Fruit fly (Drosophila melanogaster) whole organism, prepupa: ENCODE results near the gene D19B.
A peak's percentile ranks its signal among the peaks of the same experiment; 100 is the strongest.

Experiments
- Blimp-1 ChIP-seq: fragments of 200-800 bp; sonication (Bioruptor generic); optimal IDR thresholded peaks from 3 replicates; lab custom pipeline; 2017; ENCODE audit warnings: missing biosample characterization, missing genetic modification characterization, mild to moderate bottlenecking, moderate library complexity, missing genetic modification reagents
- CG10631 ChIP-seq: fragments of 200-800 bp; sonication (Bioruptor generic); optimal IDR thresholded peaks from 2 replicates; lab custom pipeline; 2016; ENCODE audit warnings: missing biosample characterization, missing genetic modification characterization
- CG10669 ChIP-seq: fragments of 200-800 bp; sonication (Bioruptor generic); optimal IDR thresholded peaks from 3 replicates; lab custom pipeline; 2018; ENCODE audit warnings: missing biosample characterization, mild to moderate bottlenecking, missing genetic modification characterization, moderate library complexity
- CG11294 ChIP-seq: fragments of 200-800 bp; sonication (Bioruptor generic); IDR thresholded peaks from 2 replicates; pipeline ENCODE4 v1.3.6; 2022; ENCODE audit warnings: missing biosample characterization, missing genetic modification characterization
- CG11762 ChIP-seq: fragments of 200-800 bp; sonication (Bioruptor generic); optimal IDR thresholded peaks from 3 replicates; lab custom pipeline; 2016; ENCODE audit warnings: missing biosample characterization, missing genetic modification characterization; ENCODE audit not compliant: insufficient read depth
- CG11902 ChIP-seq: fragments of 200-800 bp; sonication (Bioruptor generic); optimal IDR thresholded peaks from 3 replicates; lab custom pipeline; 2016; ENCODE audit warnings: missing biosample characterization, missing genetic modification characterization
- CG15336 ChIP-seq: fragments of 200-800 bp; sonication (Bioruptor generic); IDR thresholded peaks from 2 replicates; pipeline ENCODE4 v1.3.6; 2022; ENCODE audit warnings: missing biosample characterization, missing genetic modification characterization
- CG1621 ChIP-seq: fragments of 200-800 bp; sonication (Bioruptor generic); optimal IDR thresholded peaks from 3 replicates; lab custom pipeline; 2018; ENCODE audit warnings: missing biosample characterization, mild to moderate bottlenecking, missing genetic modification characterization
- CG16779 ChIP-seq: fragments of 200-800 bp; sonication (Bioruptor generic); optimal IDR thresholded peaks from 3 replicates; lab custom pipeline; 2017; ENCODE audit warnings: missing biosample characterization, mild to moderate bottlenecking, missing genetic modification characterization
- CG3032 ChIP-seq: fragments of 200-800 bp; optimal IDR thresholded peaks from 2 replicates; lab custom pipeline; 2019; ENCODE audit warnings: missing biosample characterization, mild to moderate bottlenecking, missing genetic modification characterization, moderate library complexity
- CG31627 ChIP-seq: fragments of 200-800 bp; sonication (Bioruptor generic); optimal IDR thresholded peaks from 3 replicates; lab custom pipeline; 2016; ENCODE audit warnings: missing biosample characterization, missing genetic modification characterization
- CG34406 ChIP-seq: fragments of 200-800 bp; sonication (Bioruptor generic); optimal IDR thresholded peaks from 3 replicates; lab custom pipeline; 2016; ENCODE audit warnings: missing biosample characterization, missing genetic modification characterization
- CG4318 ChIP-seq: fragments of 200-800 bp; sonication (Bioruptor generic); optimal IDR thresholded peaks from 3 replicates; lab custom pipeline; 2017; ENCODE audit warnings: missing biosample characterization, mild to moderate bottlenecking, missing genetic modification characterization
- CG6163 ChIP-seq: fragments of 200-800 bp; sonication (Bioruptor generic); IDR thresholded peaks from 3 replicates; pipeline ENCODE4 v1.3.6; 2022; ENCODE audit warnings: missing biosample characterization, missing genetic modification characterization
- CG6276 ChIP-seq: fragments of 200-800 bp; sonication (Bioruptor generic); optimal IDR thresholded peaks from 2 replicates; lab custom pipeline; 2017; ENCODE audit warnings: missing biosample characterization, mild to moderate bottlenecking, missing genetic modification characterization
- CG6808 ChIP-seq: fragments of 200-800 bp; sonication (Bioruptor generic); optimal IDR thresholded peaks from 3 replicates; lab custom pipeline; 2017; ENCODE audit warnings: missing biosample characterization, missing genetic modification characterization, mild to moderate bottlenecking, moderate library complexity, missing genetic modification reagents
- CG6854 ChIP-seq: fragments of 200-800 bp; sonication (Bioruptor generic); optimal IDR thresholded peaks from 2 replicates; lab custom pipeline; 2017; ENCODE audit warnings: missing biosample characterization, mild to moderate bottlenecking, missing genetic modification characterization
- CG7368 ChIP-seq: fragments of 200-800 bp; sonication (Bioruptor generic); optimal IDR thresholded peaks from 3 replicates; lab custom pipeline; 2016; ENCODE audit warnings: missing biosample characterization, missing genetic modification characterization
- CG8119 ChIP-seq: fragments of 200-800 bp; sonication (Bioruptor generic); IDR thresholded peaks from 3 replicates; pipeline ENCODE4 v1.3.6; 2022; ENCODE audit warnings: missing biosample characterization, missing genetic modification characterization
- CG8319 ChIP-seq: fragments of 200-800 bp; sonication (Bioruptor generic); optimal IDR thresholded peaks from 3 replicates; lab custom pipeline; 2016; ENCODE audit warnings: missing biosample characterization, missing genetic modification characterization
- CG8632 ChIP-seq: fragments of 200-800 bp; sonication (Bioruptor generic); optimal IDR thresholded peaks from 3 replicates; lab custom pipeline; 2016; ENCODE audit warnings: missing biosample characterization, missing genetic modification characterization
- Eip75B ChIP-seq: fragments of 200-800 bp; sonication (Bioruptor generic); optimal IDR thresholded peaks from 3 replicates; lab custom pipeline; 2016; ENCODE audit warnings: missing biosample characterization, missing genetic modification characterization
- Eip78C ChIP-seq: fragments of 200-800 bp; sonication (Bioruptor generic); peaks from one replicate; lab custom pipeline; 2016; ENCODE audit warnings: missing biosample characterization, missing genetic modification characterization
- Eip93F ChIP-seq: fragments of 200-800 bp; sonication (Bioruptor generic); optimal IDR thresholded peaks from 2 replicates; lab custom pipeline; 2016; ENCODE audit warnings: missing biosample characterization, mild to moderate bottlenecking, missing genetic modification characterization
- Ets21C ChIP-seq: fragments of 200-800 bp; sonication (Bioruptor generic); optimal IDR thresholded peaks from 3 replicates; lab custom pipeline; 2016; ENCODE audit warnings: missing biosample characterization, missing genetic modification characterization
- Ets96B ChIP-seq: fragments of 200-800 bp; optimal IDR thresholded peaks from 2 replicates; lab custom pipeline; 2019; ENCODE audit warnings: missing biosample characterization, mild to moderate bottlenecking, missing genetic modification characterization, moderate library complexity
- Gug ChIP-seq: fragments of 200-800 bp; sonication (Bioruptor generic); IDR thresholded peaks from 2 replicates; pipeline ENCODE4 v1.3.6; 2022; ENCODE audit warnings: missing biosample characterization, missing genetic modification characterization
- Hr39 ChIP-seq: fragments of 200-800 bp; sonication (Bioruptor generic); optimal IDR thresholded peaks from 2 replicates; lab custom pipeline; 2016; ENCODE audit warnings: missing biosample characterization, missing genetic modification characterization
- Met ChIP-seq: fragments of 200-800 bp; sonication (Bioruptor generic); optimal IDR thresholded peaks from 3 replicates; lab custom pipeline; 2016; ENCODE audit warnings: missing biosample characterization, missing genetic modification characterization
- OdsH ChIP-seq: fragments of 200-800 bp; sonication (Bioruptor generic); optimal IDR thresholded peaks from 3 replicates; lab custom pipeline; 2016; ENCODE audit warnings: missing biosample characterization, missing genetic modification characterization
- Smox ChIP-seq: fragments of 200-800 bp; sonication (Bioruptor generic); optimal IDR thresholded peaks from 3 replicates; lab custom pipeline; 2016; ENCODE audit warnings: missing biosample characterization, missing genetic modification characterization
- Sox102F ChIP-seq: fragments of 200-800 bp; sonication (Bioruptor generic); optimal IDR thresholded peaks from 2 replicates; lab custom pipeline; 2016; ENCODE audit warnings: missing biosample characterization, mild to moderate bottlenecking, missing genetic modification characterization
- Sox15 ChIP-seq: fragments of 200-800 bp; sonication (Bioruptor generic); optimal IDR thresholded peaks from 3 replicates; lab custom pipeline; 2016; ENCODE audit warnings: missing biosample characterization, missing genetic modification characterization
- achi ChIP-seq: fragments of 200-800 bp; sonication (Bioruptor generic); optimal IDR thresholded peaks from 3 replicates; lab custom pipeline; 2016; ENCODE audit warnings: missing biosample characterization, missing genetic modification characterization
- acj6 ChIP-seq: fragments of 200-800 bp; sonication (Bioruptor generic); optimal IDR thresholded peaks from 3 replicates; lab custom pipeline; 2016; ENCODE audit warnings: missing biosample characterization, missing genetic modification characterization
- cyc ChIP-seq: fragments of 200-800 bp; sonication (Bioruptor generic); optimal IDR thresholded peaks from 3 replicates; lab custom pipeline; 2016; ENCODE audit warnings: missing biosample characterization, missing genetic modification characterization
- dac ChIP-seq: fragments of 200-800 bp; sonication (Bioruptor generic); optimal IDR thresholded peaks from 2 replicates; lab custom pipeline; 2017; ENCODE audit warnings: missing biosample characterization, mild to moderate bottlenecking, missing genetic modification characterization
- dsx ChIP-seq: fragments of 200-800 bp; optimal IDR thresholded peaks from 3 replicates; lab custom pipeline; 2019; ENCODE audit warnings: missing biosample characterization, mild to moderate bottlenecking, missing genetic modification characterization, moderate library complexity; ENCODE audit not compliant: poor library complexity, severe bottlenecking
- eg ChIP-seq: fragments of 200-800 bp; sonication (Bioruptor generic); IDR thresholded peaks from 3 replicates; pipeline ENCODE4 v1.3.6; 2022; ENCODE audit warnings: missing biosample characterization, missing genetic modification characterization
- fd59A ChIP-seq: fragments of 200-800 bp; sonication (Bioruptor generic); optimal IDR thresholded peaks from 2 replicates; lab custom pipeline; 2017; ENCODE audit warnings: missing biosample characterization, mild to moderate bottlenecking, missing genetic modification characterization, missing genetic modification reagents
- fkh ChIP-seq: fragments of 200-800 bp; sonication (Bioruptor generic); optimal IDR thresholded peaks from 3 replicates; lab custom pipeline; 2017; ENCODE audit warnings: missing biosample characterization, mild to moderate bottlenecking, missing genetic modification characterization, moderate library complexity
- net ChIP-seq: fragments of 200-800 bp; sonication (Bioruptor generic); optimal IDR thresholded peaks from 3 replicates; lab custom pipeline; 2016; ENCODE audit warnings: missing biosample characterization, missing genetic modification characterization
- salr ChIP-seq, 2 experiments: fragments of 200-800 bp; sonication (Bioruptor generic); optimal IDR thresholded peaks; 3 replicates each; lab custom pipeline; 2016 to 2018; ENCODE audit warnings: missing biosample characterization in 2 of 2, missing genetic modification characterization in 2 of 2, mild to moderate bottlenecking in 1 of 2
- spab ChIP-seq: fragments of 200-800 bp; sonication (Bioruptor generic); optimal IDR thresholded peaks from 2 replicates; lab custom pipeline; 2017; ENCODE audit warnings: missing biosample characterization, mild to moderate bottlenecking, missing genetic modification characterization, missing genetic modification reagents
- ss ChIP-seq, 2 experiments: fragments of 200-800 bp; sonication (Bioruptor generic); optimal IDR thresholded peaks; 2 replicates in 1 of 2; 3 replicates in 1 of 2; lab custom pipeline; 2017 to 2018; ENCODE audit warnings: mild to moderate bottlenecking in 2 of 2, missing biosample characterization in 2 of 2, missing genetic modification characterization in 2 of 2, moderate library complexity in 1 of 2
- svp ChIP-seq: fragments of 200-800 bp; sonication (Bioruptor generic); peaks from one replicate; lab custom pipeline; 2016; ENCODE audit warnings: missing biosample characterization, missing genetic modification characterization
- topi ChIP-seq: fragments of 200-800 bp; sonication (Bioruptor generic); optimal IDR thresholded peaks from 3 replicates; lab custom pipeline; 2016; ENCODE audit warnings: missing biosample characterization, missing genetic modification characterization
- vri ChIP-seq: fragments of 200-800 bp; sonication (Bioruptor generic); optimal IDR thresholded peaks from 3 replicates; lab custom pipeline; 2016; ENCODE audit warnings: missing biosample characterization, mild to moderate bottlenecking, missing genetic modification characterization

D19B gene

DNA sequence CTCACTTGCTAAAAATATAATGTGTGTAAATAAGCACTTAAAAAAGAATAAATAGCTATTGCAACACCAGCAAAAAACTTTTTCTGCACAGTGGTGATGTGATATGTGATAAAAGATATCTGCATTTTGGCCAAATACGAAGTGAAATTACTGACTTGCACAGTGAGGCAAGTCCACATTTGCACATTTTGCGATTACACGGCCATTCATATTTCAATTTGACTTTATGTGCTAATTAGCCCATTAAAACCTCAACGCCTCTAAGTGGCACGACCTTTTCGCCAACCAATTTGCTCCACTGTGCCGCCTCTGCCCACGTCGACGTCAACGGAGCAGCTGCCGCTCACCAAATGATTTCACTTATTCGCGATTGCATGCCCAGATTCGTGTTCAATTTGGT is 35.5 kb upstream of the D19B start, which contains the start of gene CG33946 (continued):
- TF ChIP-seq CG4318 (GFP tag; lab: Kevin White, UChicago), result peak; percentile 40
- peak; percentile 83 for TF ChIP-seq eg (GFP tag; lab: Robert Waterston, UW)
- TF ChIP-seq cyc (GFP tag; lab: Kevin White, UChicago), result peak; percentile 82
- TF ChIP-seq Sox15 (GFP tag; lab: Kevin White, UChicago), result peak; percentile 57
- no peak for TF ChIP-seq fd59A (GFP tag; lab: Kevin White, UChicago)
- TF ChIP-seq Blimp-1 (GFP tag; lab: Kevin White, UChicago), result peak; percentile 44
- peak; percentile 59 for TF ChIP-seq Eip78C
- peak; percentile 53 for TF ChIP-seq Sox102F (GFP tag; lab: Kevin White, UChicago)
- TF ChIP-seq net (GFP tag; lab: Kevin White, UChicago), result peak; percentile 42
- TF ChIP-seq CG11902 (GFP tag; lab: Kevin White, UChicago), result peak; percentile 61
- TF ChIP-seq Ets21C (GFP tag; lab: Kevin White, UChicago), result peak; percentile 72
- TF ChIP-seq CG1621 (tag; lab: Kevin White, UChicago), result no peak
- TF ChIP-seq CG31627, result peak; percentile 86
- TF ChIP-seq vri (GFP tag; lab: Kevin White, UChicago), result peak; percentile 35
- TF ChIP-seq CG7368, result peak; percentile 39
- peak; percentile 51; the same call in 1 of the 3 replicates for TF ChIP-seq CG8119
- TF ChIP-seq acj6 (GFP tag; lab: Kevin White, UChicago), result peak; percentile 58
- peak; percentile 38 for TF ChIP-seq CG34406
- TF ChIP-seq salr (GFP tag; optimal IDR thresholded peaks at IDR 0.05; lab: Kevin White, UChicago), result peak in 1 of 2 experiments; percentile 48
- no peak for TF ChIP-seq CG6808 (GFP tag; lab: Kevin White, UChicago)
- no peak for TF ChIP-seq CG16779
- peak; percentile 75 for TF ChIP-seq topi (GFP tag; lab: Kevin White, UChicago)
- TF ChIP-seq CG8319 (GFP tag; lab: Kevin White, UChicago), result peak; percentile 40
- no peak for TF ChIP-seq fkh
- peak; percentile 70 for TF ChIP-seq Met (GFP tag; lab: Kevin White, UChicago)
- TF ChIP-seq CG6276, result peak; percentile 40
- TF ChIP-seq svp (GFP tag; lab: Kevin White, UChicago), result peak; percentile 87
- no peak for TF ChIP-seq dac (GFP tag; lab: Kevin White, UChicago)
- peak; percentile 57 for TF ChIP-seq CG11762 (GFP tag; lab: Kevin White, UChicago)
- peak; percentile 82 for TF ChIP-seq CG6163 (GFP tag; lab: Robert Waterston, UW)
- peak; percentile 1 for TF ChIP-seq CG10669 (GFP tag; lab: Kevin White, UChicago)
- peak; percentile 85 for TF ChIP-seq Hr39 (GFP tag; lab: Kevin White, UChicago)
- TF ChIP-seq Smox (GFP tag; lab: Kevin White, UChicago), result peak; percentile 74

dm6 chr3L:6218517-6219155 is 33.9 kb upstream of the D19B start:
- no peak for TF ChIP-seq CG11294 (GFP tag; lab: Robert Waterston, UW)
- peak; percentile 64 to 66 for TF ChIP-seq ss (GFP tag; optimal IDR thresholded peaks at IDR 0.05; lab: Kevin White, UChicago)
- peak; percentile 46 for TF ChIP-seq CG16779
- peak; percentile 14 for TF ChIP-seq dsx (GFP tag; lab: Kevin White, UChicago)
- peak; percentile 68 for TF ChIP-seq CG6854 (GFP tag; lab: Kevin White, UChicago)
- peak; percentile 21 for TF ChIP-seq Ets96B (tag; lab: Kevin White, UChicago)
- peak; percentile 25 for TF ChIP-seq Eip78C
- TF ChIP-seq CG10631 (GFP tag; lab: Kevin White, UChicago), result no peak
- TF ChIP-seq eg (GFP tag; lab: Robert Waterston, UW), result peak; percentile 45; the same call in 1 of the 3 replicates
- TF ChIP-seq CG6276, result peak; percentile 1
- TF ChIP-seq CG10669 (GFP tag; lab: Kevin White, UChicago), result peak; percentile 9
- TF ChIP-seq Sox102F (GFP tag; lab: Kevin White, UChicago), result peak; percentile 8
- TF ChIP-seq Eip75B, result peak; percentile 22
- TF ChIP-seq CG6163 (GFP tag; lab: Robert Waterston, UW), result peak; percentile 71; the same call in 2 of the 3 replicates
- no peak for TF ChIP-seq CG3032 (tag; lab: Kevin White, UChicago)
- peak; percentile 18 for TF ChIP-seq spab (GFP tag; lab: Kevin White, UChicago)
- TF ChIP-seq CG31627, result no peak
- TF ChIP-seq CG8119, result peak; percentile 49; the same call in 2 of the 3 replicates
- no peak for TF ChIP-seq Gug (GFP tag; lab: Robert Waterston, UW)
- peak; percentile 61 for TF ChIP-seq CG1621 (tag; lab: Kevin White, UChicago)
- TF ChIP-seq CG6808 (GFP tag; lab: Kevin White, UChicago), result peak; percentile 45
- TF ChIP-seq CG15336 (GFP tag; lab: Robert Waterston, UW), result peak; percentile 66; the same call in 1 of the 2 replicates
- TF ChIP-seq achi, result no peak
- TF ChIP-seq OdsH (GFP tag; lab: Kevin White, UChicago), result no peak
- TF ChIP-seq Eip93F (GFP tag; lab: Kevin White, UChicago), result no peak
- TF ChIP-seq CG8632 (GFP tag; lab: Kevin White, UChicago), result no peak
